Worm (Caenorhabditis elegans) whole organism, L1 larva: ENCODE measurements around the gene srm-3.

Experiments
- ama-1 ChIP-seq: fragments of 150-350 bp; optimal IDR thresholded peaks from 2 replicates; lab custom pipeline; 2014
- irx-1 ChIP-seq: sonication (generic microtip); optimal IDR thresholded peaks from 2 replicates; lab custom pipeline; 2016; ENCODE audit warnings: missing genetic modification characterization, missing compliant biosample characterization
- lir-3 ChIP-seq: sonication (generic microtip); optimal IDR thresholded peaks from 2 replicates; lab custom pipeline; 2016; ENCODE audit warnings: mild to moderate bottlenecking, missing genetic modification characterization, moderate library complexity, missing compliant biosample characterization; ENCODE audit not compliant: poor library complexity
- nhr-77 ChIP-seq: fragments of 150-350 bp; optimal IDR thresholded peaks from 2 replicates; lab custom pipeline; 2014; ENCODE audit warnings: missing biosample characterization, missing genetic modification characterization
- unc-86 ChIP-seq: sonication (generic microtip); optimal IDR thresholded peaks from 2 replicates; lab custom pipeline; 2016; ENCODE audit warnings: missing genetic modification characterization, missing compliant biosample characterization
- zag-1 ChIP-seq: fragments of 150-350 bp; optimal IDR thresholded peaks from 2 replicates; lab custom pipeline; 2014; ENCODE audit warnings: missing biosample characterization, missing genetic modification characterization

DNA sequence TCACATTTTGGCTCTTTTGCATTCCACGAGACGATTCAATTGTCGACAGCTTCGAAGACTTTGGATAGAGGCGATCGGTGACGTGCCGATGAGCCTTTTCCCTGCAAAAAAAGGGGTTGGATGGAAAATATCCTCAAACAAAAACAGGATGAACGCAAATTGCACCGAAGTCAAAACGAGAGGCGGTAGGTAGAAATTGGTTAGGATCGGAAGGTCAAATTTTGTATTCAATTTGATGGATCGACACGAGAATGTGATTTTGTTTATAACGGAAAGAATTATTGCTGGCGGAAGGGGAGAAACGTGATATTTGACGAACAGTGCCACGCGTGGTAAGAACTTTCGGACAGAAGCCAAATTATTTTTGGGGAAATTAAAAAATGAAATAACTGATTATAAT, 13.9 kb upstream of the srm-3 start, which contains the start of gene mca-1:
- TF ChIP-seq nhr-77 (tag; lab: Kevin White, UChicago) (no peak), lir-3 (tag; lab: Kevin White, UChicago) (no peak), irx-1 (tag; lab: Kevin White, UChicago) (no peak), unc-86 (tag; lab: Kevin White, UChicago) (no peak), zag-1 (tag; lab: Kevin White, UChicago) (no peak), ama-1 (lab: Kevin White, UChicago) (no peak)
